Fruit fly (Drosophila melanogaster) whole organism, embryonic: ENCODE results near the gene CG12560.
A peak's percentile ranks its signal among the peaks of the same experiment; 100 is the strongest.

ENCODE experiments used
- Awh ChIP-seq: fragments of 200-800 bp; sonication (Bioruptor generic); IDR thresholded peaks from 2 replicates; pipeline ENCODE4, ENCODE4 v1.3.6; 2022; ENCODE audit warnings: missing biosample characterization, missing genetic modification characterization
- CG10274 ChIP-seq: fragments of 200-800 bp; sonication (Bioruptor generic); optimal IDR thresholded peaks from 3 replicates; lab custom pipeline; 2017; ENCODE audit warnings: missing biosample characterization, mild to moderate bottlenecking, missing genetic modification characterization
- CG10462 ChIP-seq: fragments of 200-800 bp; sonication (Bioruptor generic); optimal IDR thresholded peaks from 2 replicates; lab custom pipeline; 2016; ENCODE audit warnings: missing biosample characterization, missing genetic modification characterization
- CG10654 ChIP-seq: fragments of 200-800 bp; sonication (Bioruptor generic); optimal IDR thresholded peaks from 2 replicates; lab custom pipeline; 2016; ENCODE audit warnings: missing biosample characterization, missing genetic modification characterization
- CG11456 ChIP-seq: fragments of 200-800 bp; sonication (Bioruptor generic); IDR thresholded peaks from 3 replicates; pipeline ENCODE4 v1.3.6; 2022; ENCODE audit warnings: missing biosample characterization, missing genetic modification characterization
- CG12071 ChIP-seq: fragments of 200-800 bp; sonication (Bioruptor generic); optimal IDR thresholded peaks from 3 replicates; lab custom pipeline; 2018; ENCODE audit warnings: missing biosample characterization, mild to moderate bottlenecking, missing genetic modification characterization
- CG12236 ChIP-seq: fragments of 200-800 bp; sonication (Bioruptor generic); optimal IDR thresholded peaks from 2 replicates; lab custom pipeline; 2016; ENCODE audit warnings: missing biosample characterization, missing genetic modification characterization
- CG13424 ChIP-seq: fragments of 200-800 bp; sonication (Bioruptor generic); optimal IDR thresholded peaks from 2 replicates; lab custom pipeline; 2019; ENCODE audit warnings: missing biosample characterization, mild to moderate bottlenecking, missing genetic modification characterization, moderate library complexity
- CG16813 ChIP-seq: fragments of 200-800 bp; sonication (Bioruptor generic); IDR thresholded peaks from 3 replicates; pipeline ENCODE4 v1.3.6; 2022; ENCODE audit warnings: missing biosample characterization, missing genetic modification characterization; ENCODE audit not compliant: partially characterized antibody
- CG1792 ChIP-seq: fragments of 200-800 bp; sonication (Bioruptor generic); optimal IDR thresholded peaks from 2 replicates; lab custom pipeline; 2016; ENCODE audit warnings: missing biosample characterization, missing genetic modification characterization
- CG2129 ChIP-seq: fragments of 200-800 bp; sonication (Bioruptor generic); IDR thresholded peaks from 2 replicates; pipeline ENCODE4 v1.3.6; 2022; ENCODE audit warnings: missing biosample characterization, missing genetic modification characterization; ENCODE audit not compliant: partially characterized antibody
- CG4328 ChIP-seq: fragments of 200-800 bp; sonication (Bioruptor generic); optimal IDR thresholded peaks from 3 replicates; lab custom pipeline; 2017; ENCODE audit warnings: missing biosample characterization, missing genetic modification reagents, missing genetic modification characterization
- CG4404 ChIP-seq: fragments of 200-800 bp; sonication (Bioruptor generic); IDR thresholded peaks from 2 replicates; pipeline ENCODE4 v1.3.6; 2022; ENCODE audit warnings: missing biosample characterization, missing genetic modification characterization
- CG6254 ChIP-seq: fragments of 200-800 bp; sonication (Bioruptor generic); optimal IDR thresholded peaks from 3 replicates; lab custom pipeline; 2017; ENCODE audit warnings: mild to moderate bottlenecking, missing biosample characterization, missing genetic modification reagents, missing genetic modification characterization
- CG6272 ChIP-seq: fragments of 200-800 bp; sonication (Bioruptor generic); IDR thresholded peaks from 2 replicates; pipeline ENCODE4 v1.3.6; 2022; ENCODE audit warnings: missing biosample characterization, missing genetic modification characterization
- CG6689 ChIP-seq: fragments of 200-800 bp; sonication (Bioruptor generic); IDR thresholded peaks from 2 replicates; pipeline ENCODE4 v1.3.6; 2022; ENCODE audit warnings: missing biosample characterization, missing genetic modification characterization
- CG7745 ChIP-seq: fragments of 200-800 bp; sonication (Bioruptor generic); optimal IDR thresholded peaks from 2 replicates; lab custom pipeline; 2018; ENCODE audit warnings: missing biosample characterization, mild to moderate bottlenecking, missing genetic modification characterization, moderate library complexity
- CG8089 ChIP-seq: fragments of 200-800 bp; sonication (Bioruptor generic); optimal IDR thresholded peaks from 3 replicates; lab custom pipeline; 2016; ENCODE audit warnings: missing biosample characterization, missing genetic modification characterization
- CG8388 ChIP-seq: fragments of 200-800 bp; sonication (Bioruptor generic); optimal IDR thresholded peaks from 2 replicates; lab custom pipeline; 2019; ENCODE audit warnings: missing biosample characterization, mild to moderate bottlenecking, missing genetic modification characterization, moderate library complexity
- CG9727 ChIP-seq: fragments of 200-800 bp; sonication (Bioruptor generic); optimal IDR thresholded peaks from 3 replicates; lab custom pipeline; 2017; ENCODE audit warnings: missing biosample characterization, mild to moderate bottlenecking, missing genetic modification characterization
- Chrac-16 ChIP-seq: fragments of 200-800 bp; sonication (Bioruptor generic); optimal IDR thresholded peaks from 3 replicates; lab custom pipeline; 2016; ENCODE audit warnings: missing biosample characterization, missing genetic modification characterization
- D19A ChIP-seq: fragments of 200-800 bp; optimal IDR thresholded peaks from 3 replicates; lab custom pipeline; 2019; ENCODE audit warnings: missing biosample characterization, mild to moderate bottlenecking, missing genetic modification characterization, moderate library complexity
- Deaf1 ChIP-seq: fragments of 200-800 bp; optimal IDR thresholded peaks from 3 replicates; lab custom pipeline; 2019; ENCODE audit warnings: missing biosample characterization, mild to moderate bottlenecking, missing genetic modification characterization, moderate library complexity
- Eip74EF ChIP-seq, 2 experiments: fragments of 200-800 bp in 1 of 2; fragments of >200 bp in 1 of 2; sonication (Bioruptor generic) in 1 of 2; optimal IDR thresholded peaks; 2 replicates each; lab custom pipeline; 2017 to 2019; ENCODE audit warnings: missing biosample characterization in 2 of 2, missing genetic modification characterization in 2 of 2, mild to moderate bottlenecking in 1 of 2, moderate library complexity in 1 of 2
- Ets65A ChIP-seq: fragments of 200-800 bp; sonication (Bioruptor generic); peaks from one replicate; lab custom pipeline; 2016; ENCODE audit warnings: missing biosample characterization, missing genetic modification characterization
- Hmr ChIP-seq: fragments of 200-800 bp; sonication (Bioruptor generic); optimal IDR thresholded peaks from 3 replicates; lab custom pipeline; 2017; ENCODE audit warnings: mild to moderate bottlenecking, missing biosample characterization, missing genetic modification reagents, missing genetic modification characterization
- Hr3 ChIP-seq: fragments of 200-800 bp; sonication (Bioruptor generic); optimal IDR thresholded peaks from 3 replicates; lab custom pipeline; 2016; ENCODE audit warnings: missing biosample characterization, missing genetic modification characterization
- Meics ChIP-seq: fragments of 200-800 bp; sonication (Bioruptor generic); optimal IDR thresholded peaks from 2 replicates; lab custom pipeline; 2017; ENCODE audit warnings: missing biosample characterization, mild to moderate bottlenecking, missing genetic modification characterization
- NC2β ChIP-seq: fragments of 200-800 bp; sonication (Bioruptor generic); optimal IDR thresholded peaks from 2 replicates; lab custom pipeline; 2016; ENCODE audit warnings: missing biosample characterization, missing genetic modification characterization
- Sry-β ChIP-seq: fragments of 200-800 bp; sonication (Bioruptor generic); optimal IDR thresholded peaks from 2 replicates; lab custom pipeline; 2018; ENCODE audit warnings: missing biosample characterization, mild to moderate bottlenecking, missing genetic modification characterization, moderate library complexity
- Trl ChIP-seq, 3 experiments: fragments of >200 bp in 2 of 3; fragments of 200-800 bp in 1 of 3; sonication (Bioruptor generic) in 1 of 3; optimal IDR thresholded peaks; 2 replicates in 1 of 3; 3 replicates in 2 of 3; lab custom pipeline; 2016 to 2017; ENCODE audit warnings: missing biosample characterization in 1 of 3, missing genetic modification characterization in 1 of 3
- Vsx1 ChIP-seq: fragments of 200-800 bp; sonication (Bioruptor generic); optimal IDR thresholded peaks from 2 replicates; lab custom pipeline; 2017; ENCODE audit warnings: missing biosample characterization, mild to moderate bottlenecking, missing genetic modification characterization, missing genetic modification reagents
- al ChIP-seq: fragments of 200-800 bp; sonication (Bioruptor generic); IDR thresholded peaks from 2 replicates; pipeline ENCODE4 v1.3.6; 2022; ENCODE audit warnings: missing biosample characterization, missing genetic modification characterization
- crol ChIP-seq: fragments of 200-800 bp; sonication (Bioruptor generic); IDR thresholded peaks from 2 replicates; pipeline ENCODE4 v1.3.6; 2022; ENCODE audit warnings: missing biosample characterization, missing genetic modification characterization
- dpn ChIP-seq, 2 experiments: fragments of 200-800 bp; sonication (Bioruptor generic); optimal IDR thresholded peaks; 3 replicates each; lab custom pipeline; 2016; ENCODE audit warnings: missing biosample characterization in 2 of 2, missing genetic modification characterization in 2 of 2
- gro ChIP-seq: fragments of 200-800 bp; sonication (Bioruptor generic); optimal IDR thresholded peaks from 2 replicates; lab custom pipeline; 2016; ENCODE audit warnings: missing biosample characterization, missing genetic modification characterization
- mam ChIP-seq: fragments of 200-800 bp; sonication (Bioruptor generic); optimal IDR thresholded peaks from 3 replicates; lab custom pipeline; 2016; ENCODE audit warnings: missing biosample characterization, missing genetic modification characterization
- mld ChIP-seq: fragments of 200-800 bp; sonication (Bioruptor generic); IDR thresholded peaks from 3 replicates; pipeline ENCODE4 v1.3.6; 2022; ENCODE audit warnings: missing biosample characterization, missing genetic modification characterization; ENCODE audit not compliant: partially characterized antibody
- onecut ChIP-seq: fragments of 200-800 bp; sonication (Bioruptor generic); IDR thresholded peaks from 2 replicates; pipeline ENCODE4 v1.3.6; 2022; ENCODE audit warnings: missing biosample characterization, missing genetic modification characterization
- pan ChIP-seq, 4 experiments: fragments of >200 bp in 3 of 4; fragments of 200-800 bp in 1 of 4; sonication (Bioruptor generic) in 1 of 4; optimal IDR thresholded peaks in 3 of 4; IDR thresholded peaks in 1 of 4; 2 replicates each; pipeline versions ENCODE4 v1.3.6 to Lab custom; 2017 to 2022; ENCODE audit warnings: missing biosample characterization in 2 of 4, missing genetic modification characterization in 2 of 4, mixed read lengths in 1 of 4
- pb ChIP-seq: fragments of 200-800 bp; sonication (Bioruptor generic); optimal IDR thresholded peaks from 3 replicates; lab custom pipeline; 2016; ENCODE audit warnings: missing biosample characterization, missing genetic modification characterization
- pros ChIP-seq: fragments of 200-800 bp; sonication (Bioruptor generic); optimal IDR thresholded peaks from 3 replicates; lab custom pipeline; 2019; ENCODE audit warnings: missing biosample characterization, mild to moderate bottlenecking, missing genetic modification characterization, moderate library complexity
- sens ChIP-seq: fragments of 200-800 bp; sonication (Bioruptor generic); peaks from one replicate; lab custom pipeline; 2016; ENCODE audit warnings: missing biosample characterization, missing genetic modification characterization
- sim ChIP-seq: fragments of 200-800 bp; sonication (Bioruptor generic); IDR thresholded peaks from 2 replicates; pipeline ENCODE4 v1.3.6; 2022; ENCODE audit warnings: missing biosample characterization, missing genetic modification characterization
- sqz ChIP-seq: fragments of 200-800 bp; sonication (Bioruptor generic); optimal IDR thresholded peaks from 3 replicates; lab custom pipeline; 2018; ENCODE audit warnings: missing biosample characterization, mild to moderate bottlenecking, missing genetic modification characterization
- ssp ChIP-seq: fragments of 200-800 bp; sonication (Bioruptor generic); IDR thresholded peaks from 2 replicates; pipeline ENCODE4 v1.3.6; 2022; ENCODE audit warnings: missing biosample characterization, missing genetic modification characterization
- stc ChIP-seq: fragments of 200-800 bp; sonication (Bioruptor generic); IDR thresholded peaks from 2 replicates; pipeline ENCODE4 v1.3.6; 2022; ENCODE audit warnings: missing biosample characterization, missing genetic modification characterization
- tap ChIP-seq: fragments of 200-800 bp; optimal IDR thresholded peaks from 3 replicates; lab custom pipeline; 2019; ENCODE audit warnings: missing biosample characterization, mild to moderate bottlenecking, missing genetic modification characterization, moderate library complexity
- trh ChIP-seq: fragments of 200-800 bp; sonication (Bioruptor generic); optimal IDR thresholded peaks from 2 replicates; lab custom pipeline; 2016; ENCODE audit warnings: missing biosample characterization, missing genetic modification characterization
- tx ChIP-seq: fragments of 200-800 bp; sonication (Bioruptor generic); optimal IDR thresholded peaks from 2 replicates; lab custom pipeline; 2016; ENCODE audit warnings: missing biosample characterization, missing genetic modification characterization

Gene CG12560

DNA sequence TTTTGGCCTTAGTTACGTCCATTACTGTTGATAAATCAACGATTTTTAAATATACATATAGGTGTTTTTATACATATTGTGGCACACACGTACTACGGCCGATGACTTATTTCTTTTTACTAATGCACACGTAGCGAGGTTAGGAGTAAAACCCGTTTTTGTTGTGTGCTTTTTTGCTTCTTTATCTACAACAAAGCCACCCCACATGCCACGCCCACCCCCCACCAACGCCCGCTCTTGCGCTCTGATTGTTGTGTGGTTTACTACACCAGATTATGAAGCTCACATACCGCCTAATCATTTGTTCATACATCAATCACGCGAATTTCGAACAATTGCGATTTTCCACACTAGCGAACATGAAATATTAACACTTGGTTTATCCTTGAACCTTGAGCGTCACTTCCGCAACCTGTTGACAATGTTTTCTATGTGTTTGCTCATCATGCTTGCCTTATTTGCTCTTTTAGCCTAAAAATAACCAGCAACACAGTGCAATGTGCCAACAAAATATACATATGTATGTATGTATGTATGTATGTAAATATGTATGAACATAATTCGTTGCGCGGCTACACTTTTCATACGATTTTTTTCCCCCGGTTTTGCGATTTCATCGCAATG, 16.1 kb downstream of the CG12560 start (continued):
- TF ChIP-seq CG12071 (GFP tag; lab: Kevin White, UChicago) (peak; percentile 4), CG7745 (tag; lab: Kevin White, UChicago) (no peak), CG10654 (no peak), onecut (GFP tag; lab: Robert Waterston, UW) (no peak), Meics (GFP tag; lab: Kevin White, UChicago) (peak; percentile 3), NC2β (GFP tag; lab: Kevin White, UChicago) (no peak), Sry-β (GFP tag; lab: Kevin White, UChicago) (no peak), mld (0 out of 3 replicates have a peak, but pooled peaks have one; percentile 11), Hmr (GFP tag; lab: Kevin White, UChicago) (peak; percentile 49), CG11456 (GFP tag; lab: Robert Waterston, UW) (no peak), pros (GFP tag; lab: Kevin White, UChicago) (no peak), Chrac-16 (no peak), CG6254 (GFP tag; lab: Kevin White, UChicago) (no peak), CG6272 (GFP tag; lab: Robert Waterston, UW) (no peak), trh (no peak), CG12236 (GFP tag; lab: Kevin White, UChicago) (no peak), Vsx1 (GFP tag; lab: Kevin White, UChicago) (no peak), CG4328 (GFP tag; lab: Kevin White, UChicago) (no peak), CG6689 (GFP tag; lab: Robert Waterston, UW) (no peak), dpn (GFP tag; optimal IDR thresholded peaks at IDR 0.05; lab: Kevin White, UChicago) (no peak), Hr3 (GFP tag; lab: Kevin White, UChicago) (no peak), Eip74EF (GFP tag; optimal IDR thresholded peaks at IDR 0.05; lab: Kevin White, UChicago) (peak in 1 of 2 experiments; percentile 50), sqz (GFP tag; lab: Kevin White, UChicago) (no peak), stc (GFP tag; lab: Robert Waterston, UW) (peak; percentile 14; the same call in 1 of the 2 replicates), CG13424 (tag; lab: Kevin White, UChicago) (no peak), Trl (optimal IDR thresholded peaks at IDR 0.05; lab: Kevin White, UChicago) (peak in 1 of 2 experiments; percentile 21), Trl (GFP tag; optimal IDR thresholded peaks at IDR 0.05; lab: Kevin White, UChicago) (no peak), CG2129 (no peak), tx (GFP tag; lab: Kevin White, UChicago) (no peak), CG10274 (no peak), pan (optimal IDR thresholded peaks at IDR 0.05; lab: Kevin White, UChicago) (no peak), pan (GFP tag; optimal IDR thresholded peaks at IDR 0.05 in 1 of 2, IDR thresholded peaks at IDR 0.05 in 1 of 2) (no peak), Awh (peak; percentile 27; the same call in 1 of the 2 replicates), sim (no peak), gro (GFP tag; lab: Kevin White, UChicago) (no peak), al (GFP tag; lab: Robert Waterston, UW) (no peak), D19A (no peak), CG1792 (GFP tag; lab: Kevin White, UChicago) (no peak), Ets65A (GFP tag; lab: Kevin White, UChicago) (no peak), CG9727 (GFP tag; lab: Kevin White, UChicago) (no peak), crol (GFP tag; lab: Robert Waterston, UW) (peak; percentile 79), CG8388 (no peak), sens (GFP tag; lab: Kevin White, UChicago) (no peak), tap (tag; lab: Kevin White, UChicago) (no peak), CG10462 (GFP tag; lab: Kevin White, UChicago) (no peak), Deaf1 (tag; lab: Kevin White, UChicago) (no peak), mam (no peak), pb (GFP tag; lab: Kevin White, UChicago) (no peak), CG8089 (GFP tag; lab: Kevin White, UChicago) (no peak), CG16813 (GFP tag; lab: Robert Waterston, UW) (no peak), CG4404 (GFP tag; lab: Robert Waterston, UW) (no peak), ssp (GFP tag; lab: Robert Waterston, UW) (no peak)
